Fruit fly (Drosophila melanogaster) whole organism: ENCODE measurements around the gene kra.

Experiments
- pan ChIP-seq: fragments of >200 bp; optimal IDR thresholded peaks from 2 replicates; lab custom pipeline; 2017
- psq ChIP-seq: fragments of >200 bp; optimal IDR thresholded peaks from 2 replicates; lab custom pipeline; 2017

DNA sequence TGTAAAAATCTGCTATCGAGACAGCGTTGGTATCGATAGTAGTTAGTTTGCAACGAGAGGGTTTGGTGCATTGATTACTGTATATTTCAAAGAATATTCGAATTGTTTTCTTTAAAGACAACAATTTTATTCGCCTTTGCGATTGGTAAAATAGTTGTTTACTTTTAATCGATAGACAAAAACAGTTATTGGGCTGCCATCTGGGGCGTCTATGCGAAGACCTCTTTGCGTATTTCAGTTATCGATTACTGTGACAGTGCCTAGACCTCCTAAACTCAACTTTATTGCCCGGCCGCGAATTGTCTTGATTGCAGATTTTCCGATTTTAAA, 12.1 kb upstream of the kra start, which contains the start of gene Atu:
- TF ChIP-seq psq (lab: Kevin White, UChicago) (no peak), pan (lab: Kevin White, UChicago) (no peak)
